Fruit fly (Drosophila melanogaster): ENCODE data around the gene CG3308.

Gene CG3308

dm6 chr3R:21269923-21270322, 3.7 kb downstream of the CG3308 start, which contains the start of the genes AP-2sigma and Idi (continued):
- TF ChIP-seq wek (GFP tag; optimal IDR thresholded peaks at IDR 0.05) = no peak
- TF ChIP-seq E2f1 (GFP tag; IDR thresholded peaks at IDR 0.05) = no peak
- TF ChIP-seq jumu (GFP tag; optimal IDR thresholded peaks at IDR 0.05) = no peak
- TF ChIP-seq slbo (GFP tag; IDR thresholded peaks at IDR 0.05) = peak; percentile 66
- no peak for TF ChIP-seq Abd-B (GFP tag; optimal IDR thresholded peaks at IDR 0.05)
- TF ChIP-seq ERR (GFP tag; optimal IDR thresholded peaks at IDR 0.05) = peak; percentile 0
- TF ChIP-seq chm (GFP tag; IDR thresholded peaks at IDR 0.05) = peak; percentile 65
- no peak for TF ChIP-seq CoRest (tag; optimal IDR thresholded peaks at IDR 0.05)
- peak; percentile 5 for TF ChIP-seq Camta (GFP tag; optimal IDR thresholded peaks at IDR 0.05)
- TF ChIP-seq sqz (GFP tag; optimal IDR thresholded peaks at IDR 0.05) = no peak
- TF ChIP-seq CG32767 (GFP tag; IDR thresholded peaks at IDR 0.05) = peak; percentile 67; the same call in 1 of the 2 replicates
- peak; percentile 55 for TF ChIP-seq CG9437 (GFP tag; optimal IDR thresholded peaks at IDR 0.05)
- no peak for TF ChIP-seq Atf-2 (GFP tag; optimal IDR thresholded peaks at IDR 0.05)
- TF ChIP-seq CTCF (GFP tag; optimal IDR thresholded peaks at IDR 0.05) = no peak
- no peak for TF ChIP-seq shn (GFP tag; optimal IDR thresholded peaks at IDR 0.05)
- TF ChIP-seq CG8290 (GFP tag; optimal IDR thresholded peaks at IDR 0.05) = no peak
- TF ChIP-seq CG8290 (tag; optimal IDR thresholded peaks at IDR 0.05) = peak; percentile 10 to 84
- no peak for TF ChIP-seq Lim3 (GFP tag; IDR thresholded peaks at IDR 0.05)
- TF ChIP-seq tna (GFP tag; IDR thresholded peaks at IDR 0.05; ENCODE audit: partially characterized antibody) = no peak
- peak; percentile 66 for TF ChIP-seq Dp (GFP tag; optimal IDR thresholded peaks at IDR 0.05)
- no peak for TF ChIP-seq corto (GFP tag; optimal IDR thresholded peaks at IDR 0.05)
- TF ChIP-seq dysf (GFP tag; IDR thresholded peaks at IDR 0.05) = no peak
- TF ChIP-seq HLH4C (GFP tag; IDR thresholded peaks at IDR 0.05; ENCODE audit: partially characterized antibody) = no peak
- TF ChIP-seq Vsx1 (GFP tag; optimal IDR thresholded peaks at IDR 0.05) = no peak
- TF ChIP-seq Mrtf (GFP tag; IDR thresholded peaks at IDR 0.05) = peak; percentile 23; the same call in 1 of the 3 replicates
- TF ChIP-seq CG14014 (GFP tag; IDR thresholded peaks at IDR 0.05) = 0 out of 2 replicates have a peak, but pooled peaks have one; percentile 24
- TF ChIP-seq CG2202 (tag; optimal IDR thresholded peaks at IDR 0.05) = peak; percentile 17
- TF ChIP-seq Optix (GFP tag; IDR thresholded peaks at IDR 0.05) = no peak
- TF ChIP-seq CG13287 (GFP tag; IDR thresholded peaks at IDR 0.05; ENCODE audit: partially characterized antibody) = peak; percentile 51; the same call in 1 of the 2 replicates
- no peak for TF ChIP-seq pita (GFP tag; optimal IDR thresholded peaks at IDR 0.05)
- TF ChIP-seq ken (GFP tag; IDR thresholded peaks at IDR 0.05) = 0 out of 3 replicates have a peak, but pooled peaks have one; percentile 38
- TF ChIP-seq exex (tag; optimal IDR thresholded peaks at IDR 0.05) = no peak
- TF ChIP-seq odd (GFP tag; optimal IDR thresholded peaks at IDR 0.05) = no peak
- no peak for TF ChIP-seq ham (GFP tag; IDR thresholded peaks at IDR 0.05)
- no peak for TF ChIP-seq Adf1 (GFP tag; IDR thresholded peaks at IDR 0.05)
- TF ChIP-seq CG18476 (GFP tag; optimal IDR thresholded peaks at IDR 0.05) = no peak
- TF ChIP-seq CG13894 (tag; optimal IDR thresholded peaks at IDR 0.05) = peak; percentile 21
- TF ChIP-seq otp (GFP tag; IDR thresholded peaks at IDR 0.05) = peak; percentile 34; the same call in 1 of the 3 replicates
- peak; percentile 88 for TF ChIP-seq pzg (GFP tag; optimal IDR thresholded peaks at IDR 0.05)
- TF ChIP-seq bbx (GFP tag; IDR thresholded peaks at IDR 0.05; ENCODE audit: partially characterized antibody) = 0 out of 2 replicates have a peak, but pooled peaks have one; percentile 36
- peak; percentile 26 for TF ChIP-seq kni (GFP tag; optimal IDR thresholded peaks at IDR 0.05)
- no peak for TF ChIP-seq CG10147 (GFP tag; optimal IDR thresholded peaks at IDR 0.05)
- peak; percentile 42 for TF ChIP-seq nerfin-1 (tag; optimal IDR thresholded peaks at IDR 0.05)
- no peak for TF ChIP-seq sens-2 (GFP tag; IDR thresholded peaks at IDR 0.05)
- TF ChIP-seq CG18011 (GFP tag; optimal IDR thresholded peaks at IDR 0.05) = no peak
- TF ChIP-seq CG8388 (GFP tag; optimal IDR thresholded peaks at IDR 0.05) = no peak
- peak; percentile 98 for TF ChIP-seq MBD-R2 (GFP tag; IDR thresholded peaks at IDR 0.05)
- TF ChIP-seq mirr (GFP tag; optimal IDR thresholded peaks at IDR 0.05) = peak; percentile 2
- TF ChIP-seq Pdp1 (GFP tag; optimal IDR thresholded peaks at IDR 0.05) = peak in 1 of 2 experiments; percentile 86
- TF ChIP-seq Jarid2 (GFP tag; optimal IDR thresholded peaks at IDR 0.05) = no peak
- TF ChIP-seq Spps (tag; optimal IDR thresholded peaks at IDR 0.05) = no peak
